ENCODE assay signal across 4 fruit fly cellular contexts in the genomic region with DNA sequence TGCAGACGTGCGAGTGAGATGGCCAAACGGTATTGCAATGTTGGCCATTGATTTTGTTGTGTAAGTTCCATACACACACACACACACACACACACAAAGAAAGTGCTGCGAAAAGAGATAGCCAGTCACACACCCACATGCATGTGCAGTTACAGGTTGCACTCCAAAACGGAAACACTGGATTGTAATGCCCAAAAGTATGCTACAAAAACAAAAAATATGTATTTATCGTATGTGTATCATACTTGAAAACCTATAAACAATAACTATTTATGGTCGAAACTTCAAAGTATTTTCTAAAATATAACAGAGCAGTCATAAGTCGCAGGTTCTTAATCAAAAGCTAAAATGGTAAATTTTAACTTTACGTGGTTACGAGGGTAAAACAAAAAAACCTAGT.
TF ChIP-seq lines count a peak whose summit lies in the region.

No protein-coding gene starts in this region.

- TF ChIP-seq CTCF in whole organism, embryonic (GFP tag; optimal IDR thresholded peaks at IDR 0.05; lab: Kevin White, UChicago): no peak

TF ChIP-seq in whole organism, adult, 20 proteins besides CTCF, POLR2A, EP300 and RAD21:
- TF ChIP-seq pad (GFP tag; optimal IDR thresholded peaks at IDR 0.05; lab: Kevin White, UChicago) (peak; percentile 6), kay (GFP tag; lab: Kevin White, UChicago; ENCODE audit: borderline replicate concordance) (no peak), CG7101 (tag; optimal IDR thresholded peaks at IDR 0.05; lab: Kevin White, UChicago) (peak; percentile 23), tj (GFP tag; optimal IDR thresholded peaks at IDR 0.05; lab: Kevin White, UChicago) (peak; percentile 3), Mnt (GFP tag; optimal IDR thresholded peaks at IDR 0.05; lab: Kevin White, UChicago) (no peak), Hr96 (GFP tag; optimal IDR thresholded peaks at IDR 0.05; lab: Kevin White, UChicago) (peak; percentile 35), CG5204 (GFP tag; optimal IDR thresholded peaks at IDR 0.05; lab: Kevin White, UChicago) (peak; percentile 57), Clk (GFP tag; optimal IDR thresholded peaks at IDR 0.05; lab: Kevin White, UChicago) (no peak), CG7045 (GFP tag; optimal IDR thresholded peaks at IDR 0.05; lab: Kevin White, UChicago) (peak; percentile 58), bab1 (GFP tag; optimal IDR thresholded peaks at IDR 0.05; lab: Kevin White, UChicago) (no peak), CG12768 (GFP tag; optimal IDR thresholded peaks at IDR 0.05; lab: Kevin White, UChicago) (peak; percentile 38), CG11617 (GFP tag; optimal IDR thresholded peaks at IDR 0.05; lab: Kevin White, UChicago) (peak; percentile 16)

TF ChIP-seq in whole organism, embryonic, 481 proteins besides CTCF, POLR2A, EP300 and RAD21:
- TF ChIP-seq Nf-YB (GFP tag; optimal IDR thresholded peaks at IDR 0.05; lab: Kevin White, UChicago) (peak; percentile 19), grau (tag; optimal IDR thresholded peaks at IDR 0.05; lab: Kevin White, UChicago) (peak; percentile 12), cg (GFP tag; optimal IDR thresholded peaks at IDR 0.05; lab: Kevin White, UChicago) (peak; percentile 33), CG31365 (tag; optimal IDR thresholded peaks at IDR 0.05; lab: Kevin White, UChicago) (no peak), CG6272 (GFP tag; IDR thresholded peaks at IDR 0.05; lab: Robert Waterston, UW) (no peak), Hmr (GFP tag; optimal IDR thresholded peaks at IDR 0.05; lab: Kevin White, UChicago) (no peak), pita (GFP tag; optimal IDR thresholded peaks at IDR 0.05; lab: Kevin White, UChicago) (no peak), D (optimal IDR thresholded peaks at IDR 0.05; lab: Kevin White, UChicago) (no peak), D (GFP tag; optimal IDR thresholded peaks at IDR 0.05; lab: Kevin White, UChicago) (no peak), CG10274 (GFP tag; optimal IDR thresholded peaks at IDR 0.05; lab: Kevin White, UChicago) (no peak), Scr (GFP tag; IDR thresholded peaks at IDR 0.05; lab: Robert Waterston, UW; ENCODE audit: partially characterized antibody) (no peak)

TF ChIP-seq in whole organism, prepupa, 60 proteins besides CTCF, POLR2A, EP300 and RAD21:
- no peak for TF ChIP-seq fd85E (GFP tag; optimal IDR thresholded peaks at IDR 0.05; lab: Kevin White, UChicago)
- peak; percentile 29 for TF ChIP-seq dac (GFP tag; optimal IDR thresholded peaks at IDR 0.05; lab: Kevin White, UChicago)
- TF ChIP-seq CG3919 (GFP tag; optimal IDR thresholded peaks at IDR 0.05; lab: Kevin White, UChicago): no peak
- peak; percentile 45 for TF ChIP-seq Hr4 (GFP tag; optimal IDR thresholded peaks at IDR 0.05; lab: Kevin White, UChicago)
- TF ChIP-seq CG32006 (GFP tag; optimal IDR thresholded peaks at IDR 0.05; lab: Kevin White, UChicago): peak; percentile 66
- TF ChIP-seq Eip75B (GFP tag; optimal IDR thresholded peaks at IDR 0.05; lab: Kevin White, UChicago): peak; percentile 2
- peak; percentile 29 for TF ChIP-seq CG4318 (GFP tag; optimal IDR thresholded peaks at IDR 0.05; lab: Kevin White, UChicago)
- 0 out of 2 replicates have a peak, but pooled peaks have one; percentile 22 for TF ChIP-seq CG15336 (GFP tag; IDR thresholded peaks at IDR 0.05; lab: Robert Waterston, UW)
- no peak for TF ChIP-seq CG1621 (tag; optimal IDR thresholded peaks at IDR 0.05; lab: Kevin White, UChicago)
- TF ChIP-seq Eip78C (GFP tag; lab: Kevin White, UChicago): peak; percentile 69
- TF ChIP-seq CG11294 (GFP tag; IDR thresholded peaks at IDR 0.05; lab: Robert Waterston, UW): peak; percentile 30; the same call in 1 of the 2 replicates
- TF ChIP-seq esn (GFP tag; optimal IDR thresholded peaks at IDR 0.05; lab: Kevin White, UChicago): peak; percentile 20
- no peak for TF ChIP-seq Sox102F (GFP tag; optimal IDR thresholded peaks at IDR 0.05; lab: Kevin White, UChicago)
- peak; percentile 38 for TF ChIP-seq CG6276 (GFP tag; optimal IDR thresholded peaks at IDR 0.05; lab: Kevin White, UChicago)
- no peak for TF ChIP-seq CG6792 (GFP tag; optimal IDR thresholded peaks at IDR 0.05; lab: Kevin White, UChicago)

TF ChIP-seq in whole organism, pupa, 21 proteins besides CTCF, POLR2A, EP300 and RAD21:
- TF ChIP-seq CG4496 (GFP tag; IDR thresholded peaks at IDR 0.05; lab: Robert Waterston, UW) (0 out of 3 replicates have a peak, but pooled peaks have one; percentile 17), CG14655 (GFP tag; optimal IDR thresholded peaks at IDR 0.05; lab: Kevin White, UChicago) (no peak), CG8301 (tag; optimal IDR thresholded peaks at IDR 0.05; lab: Kevin White, UChicago) (peak; percentile 8)
